Worm (Caenorhabditis elegans): Measurements from ENCODE around the gene clc-5.

Gene clc-5

DNA sequence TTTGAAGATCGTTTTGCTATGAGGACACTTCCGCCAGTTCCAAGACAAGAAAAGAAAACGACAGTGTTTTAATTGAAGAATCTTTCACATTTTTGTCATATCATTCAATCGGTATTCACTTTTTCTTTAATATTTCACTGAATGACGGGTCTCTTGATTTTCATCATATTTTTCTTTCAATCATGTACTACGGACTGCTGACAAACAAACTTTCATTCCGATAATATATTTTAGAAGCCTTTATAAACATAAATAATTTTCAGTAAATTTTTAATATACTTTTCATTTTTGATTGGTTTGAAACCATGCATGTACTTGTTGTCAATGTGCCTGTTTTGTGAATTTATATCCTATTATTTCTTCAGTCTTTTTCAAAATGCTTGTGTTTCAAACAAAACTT lies at the start of gene clc-5:
TSS of gene clc-5 (plus strand) at position 301 of the 400 bp plus-strand sequence.
- TF ChIP-seq W03F9.2 (tag; optimal IDR thresholded peaks at IDR 0.05) (no peak), him-1 (tag; optimal IDR thresholded peaks at IDR 0.05) (no peak), dao-5 (tag; optimal IDR thresholded peaks at IDR 0.05) (no peak)

DNA sequence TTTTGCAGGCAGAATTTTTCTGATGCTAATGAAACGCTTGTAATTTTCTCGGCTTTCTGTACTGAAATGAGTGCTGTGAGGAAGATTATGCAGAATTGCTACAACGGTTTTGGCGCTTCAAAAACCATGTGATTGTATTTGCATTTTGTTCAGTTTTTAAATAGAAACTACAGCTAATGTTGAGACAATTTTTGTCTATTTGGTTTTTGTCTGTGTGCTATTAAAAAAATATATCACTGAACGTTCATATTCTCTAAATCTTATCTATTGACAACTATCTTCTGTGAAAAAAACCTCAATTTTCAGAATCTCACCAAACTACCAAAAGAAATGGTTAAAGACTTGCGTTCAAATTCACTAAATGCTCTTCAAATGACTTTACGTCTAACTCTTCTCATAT lies 43.1 kb upstream of the clc-5 start, which contains the start of gene C10A4.6:
TSS of gene C10A4.6 (plus strand) at position 301 of the 400 bp plus-strand sequence.
- TF ChIP-seq dao-5 (tag; optimal IDR thresholded peaks at IDR 0.05) (no peak), W03F9.2 (tag; optimal IDR thresholded peaks at IDR 0.05) (no peak), him-1 (tag; optimal IDR thresholded peaks at IDR 0.05) (no peak)

DNA sequence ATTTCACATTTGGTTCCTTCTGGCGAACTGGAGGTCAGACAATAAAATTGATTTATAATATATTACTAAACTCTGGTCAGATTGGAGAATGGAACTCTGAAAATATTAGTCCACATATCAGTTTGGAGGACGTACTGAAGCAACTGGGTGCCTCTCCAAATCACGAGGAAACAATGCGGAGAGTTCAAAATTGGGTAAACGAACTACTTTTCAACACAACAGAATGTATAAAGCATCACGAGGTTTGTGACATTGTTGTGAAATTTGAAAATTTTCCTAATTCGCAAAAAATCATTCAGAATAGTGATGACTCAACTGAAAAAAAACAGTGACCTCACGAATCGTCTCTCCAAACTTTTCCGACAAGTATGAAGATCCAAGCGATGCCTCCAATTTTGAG lies 40.2 kb upstream of the clc-5 start, which contains the start of gene gad-2:
TSS of gene gad-2 (plus strand) at position 301 of the 400 bp plus-strand sequence.
- TF ChIP-seq him-1 (tag; optimal IDR thresholded peaks at IDR 0.05) (no peak), dao-5 (tag; optimal IDR thresholded peaks at IDR 0.05) (no peak), W03F9.2 (tag; optimal IDR thresholded peaks at IDR 0.05) (no peak)

DNA sequence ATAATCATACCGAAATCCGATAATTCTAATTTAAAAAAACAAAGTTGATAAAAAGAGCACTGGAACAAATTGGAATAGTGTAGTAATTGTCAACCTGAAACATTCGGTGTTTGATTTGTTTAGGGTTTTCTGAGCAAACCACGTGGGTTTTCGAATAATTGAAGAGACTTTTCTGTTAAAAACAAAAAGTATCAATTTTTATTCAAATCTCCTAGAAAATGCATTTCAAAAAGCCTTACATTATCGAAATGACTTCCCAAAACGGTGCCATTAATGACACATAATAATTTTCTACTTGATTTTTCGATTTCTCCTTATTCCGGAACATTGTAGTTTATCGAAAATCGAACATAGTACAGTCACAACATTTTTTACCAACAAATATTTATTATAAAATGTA lies 35.4 kb upstream of the clc-5 start, which contains the start of gene C10A4.13:
TSS of gene C10A4.13 (minus strand) at position 101 of the 400 bp plus-strand sequence.
- no peak for TF ChIP-seq him-1 (tag; optimal IDR thresholded peaks at IDR 0.05)

DNA sequence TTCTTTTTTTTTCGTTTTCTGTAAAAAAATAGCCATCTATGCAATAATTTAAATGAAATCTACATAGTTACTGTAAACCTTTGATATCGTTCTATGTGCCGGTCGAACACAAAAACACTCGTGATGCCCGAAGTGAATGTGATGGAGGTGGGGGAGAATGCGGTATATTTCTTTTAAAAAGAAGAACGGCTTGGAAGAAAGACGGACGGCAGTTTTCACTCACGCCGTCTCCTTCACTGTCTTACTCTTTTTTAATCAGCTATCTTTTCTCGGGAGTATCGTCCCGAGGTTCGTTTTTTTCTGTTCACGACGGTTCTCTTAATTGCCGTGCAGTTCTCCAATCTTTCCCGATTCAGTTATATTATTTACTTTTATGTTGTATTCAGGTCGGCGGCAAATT lies 34.8 kb upstream of the clc-5 start, which contains the start of gene C10A4.10:
TSS of gene C10A4.10 (plus strand) at position 301 of the 400 bp plus-strand sequence.
- no peak for TF ChIP-seq W03F9.2 (tag; optimal IDR thresholded peaks at IDR 0.05)
- TF ChIP-seq him-1 (tag; optimal IDR thresholded peaks at IDR 0.05) = no peak
- TF ChIP-seq dao-5 (tag; optimal IDR thresholded peaks at IDR 0.05) = no peak

DNA sequence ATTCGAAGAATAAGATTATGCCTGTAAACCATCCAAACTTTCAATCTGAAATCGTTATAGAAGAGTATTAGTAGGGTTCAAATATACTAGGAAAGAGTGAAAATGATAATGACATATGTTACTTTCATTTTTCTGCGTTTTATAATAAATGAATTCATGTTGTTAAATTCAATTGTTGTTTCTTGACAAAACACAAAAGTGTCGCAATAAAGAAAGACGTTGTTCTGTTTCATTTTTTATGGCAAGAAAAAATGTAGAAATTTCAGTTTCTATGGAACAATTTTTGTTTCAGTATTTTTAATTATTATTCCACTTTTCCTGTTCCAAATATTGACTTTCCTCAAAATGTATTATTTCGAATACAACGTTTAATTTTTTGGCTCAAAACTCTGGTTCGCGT lies 32.6 kb upstream of the clc-5 start, which contains the start of gene C10A4.4:
TSS of gene C10A4.4 (plus strand) at position 301 of the 400 bp plus-strand sequence.
- no peak for TF ChIP-seq dao-5 (tag; optimal IDR thresholded peaks at IDR 0.05)
- no peak for TF ChIP-seq W03F9.2 (tag; optimal IDR thresholded peaks at IDR 0.05)
- TF ChIP-seq him-1 (tag; optimal IDR thresholded peaks at IDR 0.05) = no peak

DNA sequence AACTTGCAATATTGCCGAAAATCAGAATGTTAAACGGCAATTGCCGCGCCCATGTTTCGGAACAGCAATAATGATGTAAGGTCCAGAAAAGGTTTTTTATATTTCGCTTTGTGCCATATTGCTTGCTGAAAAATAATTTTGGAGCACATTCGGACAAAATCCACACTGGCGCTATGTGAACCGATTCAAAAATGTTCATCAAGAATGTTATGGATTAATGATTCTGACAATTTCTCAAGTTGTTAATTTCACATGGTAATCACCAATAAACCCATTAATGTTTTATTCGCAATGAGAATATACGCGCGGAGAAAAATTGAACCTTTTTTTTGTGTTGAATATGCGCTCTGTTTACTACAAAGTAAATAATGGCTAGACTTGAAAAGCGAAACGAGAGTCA lies 28.8 kb upstream of the clc-5 start:
- TF ChIP-seq dao-5 (tag; optimal IDR thresholded peaks at IDR 0.05) (no peak), W03F9.2 (tag; optimal IDR thresholded peaks at IDR 0.05) (no peak), him-1 (tag; optimal IDR thresholded peaks at IDR 0.05) (no peak)

DNA sequence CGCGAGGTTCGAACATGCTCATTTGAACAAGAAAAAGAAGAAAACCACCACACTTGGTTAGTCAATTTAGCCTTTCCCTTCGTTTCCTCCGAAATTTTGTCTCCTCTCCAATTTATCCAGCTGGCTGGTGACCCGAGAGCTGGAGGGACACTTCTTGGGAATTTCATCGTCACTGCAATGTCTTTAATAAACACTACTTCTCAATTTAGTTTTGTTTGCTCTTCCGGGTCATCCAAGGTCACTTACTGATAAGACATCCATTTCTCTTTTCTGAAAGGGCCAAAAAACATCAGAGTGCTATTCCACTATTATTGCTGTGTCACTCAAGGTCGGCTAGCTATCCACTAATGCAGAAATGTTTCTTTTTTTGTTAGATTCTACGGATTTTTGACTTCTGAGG lies 28.0 kb upstream of the clc-5 start, which contains the start of gene C10A4.3:
TSS of gene C10A4.3 (plus strand) at position 301 of the 400 bp plus-strand sequence.
- TF ChIP-seq dao-5 (tag; optimal IDR thresholded peaks at IDR 0.05) (no peak), him-1 (tag; optimal IDR thresholded peaks at IDR 0.05) (no peak), W03F9.2 (tag; optimal IDR thresholded peaks at IDR 0.05) (no peak)

DNA sequence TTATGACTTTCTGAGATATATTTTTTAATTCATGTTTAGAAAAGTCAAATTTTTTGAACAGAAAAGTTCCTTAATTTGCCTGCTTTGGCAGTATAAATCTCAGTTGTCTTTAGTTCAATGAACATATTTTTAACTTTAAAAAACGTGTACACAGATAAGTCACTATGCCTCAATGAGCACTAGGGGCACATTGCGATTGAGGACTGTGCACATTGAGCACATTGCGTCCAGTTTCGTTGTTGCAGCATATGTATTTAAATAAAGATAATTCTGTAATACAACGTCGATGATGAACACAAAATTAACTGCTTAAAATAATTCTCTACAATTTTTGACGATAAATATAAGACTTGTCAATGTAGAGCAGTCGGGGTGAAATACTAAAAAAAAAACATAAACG lies 25.6 kb upstream of the clc-5 start:
- no peak for TF ChIP-seq dao-5 (tag; optimal IDR thresholded peaks at IDR 0.05)
- TF ChIP-seq W03F9.2 (tag; optimal IDR thresholded peaks at IDR 0.05) = no peak
- TF ChIP-seq him-1 (tag; optimal IDR thresholded peaks at IDR 0.05) = no peak

DNA sequence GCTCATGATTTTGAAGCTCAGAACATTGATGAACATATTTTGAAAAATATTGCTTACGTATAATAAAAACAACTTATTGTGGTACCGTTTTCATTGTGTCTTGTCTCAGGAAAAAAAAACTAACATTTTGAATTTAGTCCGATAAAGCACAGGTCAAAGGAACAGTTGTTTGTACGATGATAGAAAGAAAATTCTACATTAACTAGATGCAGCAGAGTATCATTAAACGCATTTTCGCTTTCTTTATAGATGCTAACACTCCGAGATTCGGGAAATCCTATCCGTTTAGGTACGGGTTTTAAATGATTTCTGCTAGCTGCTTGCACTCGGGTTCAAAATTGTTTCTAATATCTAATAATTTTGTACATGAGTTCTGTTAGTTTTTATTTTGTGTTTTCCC lies 24.3 kb upstream of the clc-5 start:
- TF ChIP-seq dao-5 (tag; optimal IDR thresholded peaks at IDR 0.05) = no peak
- TF ChIP-seq him-1 (tag; optimal IDR thresholded peaks at IDR 0.05) = no peak
- TF ChIP-seq W03F9.2 (tag; optimal IDR thresholded peaks at IDR 0.05) = no peak

DNA sequence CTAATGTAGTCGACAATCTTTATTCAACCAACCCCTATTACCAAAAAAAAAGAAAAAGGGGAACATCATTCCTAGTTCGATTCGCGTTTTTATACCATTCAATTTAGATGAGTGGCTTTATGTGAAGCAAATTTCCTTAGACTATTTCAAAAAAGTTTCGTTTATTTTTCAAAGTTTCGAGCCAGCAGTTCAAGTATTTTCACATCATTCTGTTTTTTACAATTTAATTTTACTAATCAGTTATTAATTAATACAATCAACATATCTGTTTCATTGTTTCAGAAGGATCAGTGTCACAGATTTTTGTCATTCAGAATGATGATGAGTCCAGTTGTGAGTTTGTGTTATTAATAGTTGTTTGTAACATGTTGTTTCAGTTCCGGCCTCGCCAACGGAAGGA lies 23.4 kb upstream of the clc-5 start, which contains the start of gene C10A4.2:
TSS of gene C10A4.2 (plus strand) at position 301 of the 400 bp plus-strand sequence.
- no peak for TF ChIP-seq him-1 (tag; optimal IDR thresholded peaks at IDR 0.05)
- no peak for TF ChIP-seq W03F9.2 (tag; optimal IDR thresholded peaks at IDR 0.05)
- no peak for TF ChIP-seq dao-5 (tag; optimal IDR thresholded peaks at IDR 0.05)

DNA sequence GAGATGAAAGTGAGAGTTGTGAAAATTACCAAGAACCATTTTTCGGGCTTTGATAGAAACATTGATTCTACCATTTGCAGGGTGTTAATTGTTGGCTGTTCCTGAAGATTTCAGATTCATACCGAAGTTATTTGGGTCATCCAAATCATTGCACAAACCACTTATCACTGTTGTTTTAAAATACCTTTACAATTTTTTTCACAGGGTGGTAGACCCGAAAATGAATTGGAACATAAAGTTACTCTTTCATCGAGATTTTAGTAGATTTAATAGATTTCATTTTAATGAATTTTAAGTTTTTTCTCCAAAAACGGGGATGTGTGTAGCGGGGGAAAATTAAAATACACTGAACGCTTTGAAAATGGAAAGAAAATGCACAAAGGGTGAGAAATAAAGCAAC lies 17.9 kb upstream of the clc-5 start, which contains the start of gene C10A4.7:
TSS of gene C10A4.7 (minus strand) at position 101 of the 400 bp plus-strand sequence.
- TF ChIP-seq dao-5 (tag; optimal IDR thresholded peaks at IDR 0.05) = no peak
- no peak for TF ChIP-seq W03F9.2 (tag; optimal IDR thresholded peaks at IDR 0.05)
- TF ChIP-seq him-1 (tag; optimal IDR thresholded peaks at IDR 0.05) = no peak

DNA sequence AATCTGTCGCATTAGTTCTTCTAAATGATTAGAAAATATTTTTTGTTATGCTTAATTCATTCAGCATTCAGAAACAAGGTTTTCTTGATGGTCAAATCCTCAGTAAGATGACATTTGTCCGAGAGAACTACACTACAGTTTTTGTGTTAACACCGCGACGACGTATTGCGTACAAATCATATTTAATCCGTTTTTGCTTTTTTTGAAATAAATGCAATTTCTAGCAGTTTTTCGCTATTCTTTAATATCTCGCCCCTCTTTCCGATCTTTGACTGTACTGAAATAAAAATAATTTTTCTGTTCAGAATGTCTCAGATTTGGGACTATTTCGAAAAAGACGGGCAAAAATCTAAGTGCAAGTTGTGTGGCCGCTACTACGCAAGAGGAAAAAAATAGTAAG lies 17.3 kb upstream of the clc-5 start, which contains the start of gene C10A4.1:
TSS of gene C10A4.1 (plus strand) at position 301 of the 400 bp plus-strand sequence.
- TF ChIP-seq him-1 (tag; optimal IDR thresholded peaks at IDR 0.05) (no peak), W03F9.2 (tag; optimal IDR thresholded peaks at IDR 0.05) (no peak), dao-5 (tag; optimal IDR thresholded peaks at IDR 0.05) (no peak)

DNA sequence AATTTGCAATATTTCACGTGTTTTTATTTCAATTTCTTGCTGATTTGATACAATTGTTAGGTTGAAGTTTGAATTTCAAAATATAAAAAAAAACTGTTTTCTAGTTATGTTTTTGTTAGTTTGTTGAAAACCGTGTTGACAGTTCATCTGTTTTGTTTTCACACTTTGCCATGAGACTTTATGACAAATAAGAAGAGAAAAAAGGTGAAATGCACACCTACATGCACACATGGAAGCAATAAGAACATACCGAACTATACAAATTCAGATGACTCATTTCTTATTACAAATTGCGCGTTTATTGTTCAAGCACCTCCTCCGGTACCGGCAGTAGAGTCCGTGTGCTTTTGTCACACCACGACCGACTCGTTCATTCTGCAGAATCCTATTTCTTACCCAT lies 12.8 kb upstream of the clc-5 start, which contains the start of gene C10A4.9:
TSS of gene C10A4.9 (plus strand) at position 301 of the 400 bp plus-strand sequence.
- TF ChIP-seq dao-5 (tag; optimal IDR thresholded peaks at IDR 0.05) = no peak

DNA sequence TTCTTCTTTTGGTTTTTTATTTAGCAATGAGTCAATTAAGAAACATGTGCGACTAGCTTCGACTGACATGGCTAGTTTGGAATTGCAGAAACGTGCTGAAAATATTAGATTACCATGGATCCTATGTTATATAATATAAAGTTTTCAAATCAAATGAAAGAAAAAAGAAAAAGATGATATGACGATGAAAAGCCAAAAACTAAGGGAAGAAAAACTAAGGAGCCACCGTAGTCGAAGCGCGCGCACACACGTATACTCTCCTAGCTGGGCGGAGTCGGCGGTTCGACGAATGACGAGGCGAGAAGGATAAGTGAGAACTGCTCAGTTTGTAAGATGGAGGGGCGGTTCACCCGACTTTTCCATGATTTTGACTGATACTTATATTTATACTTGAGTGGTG lies 8.6 kb upstream of the clc-5 start, which contains the start of gene mnm-2:
TSS of gene mnm-2 (minus strand) at position 101 of the 400 bp plus-strand sequence.
- TF ChIP-seq dao-5 (tag; optimal IDR thresholded peaks at IDR 0.05) (no peak), him-1 (tag; optimal IDR thresholded peaks at IDR 0.05) (no peak), W03F9.2 (tag; optimal IDR thresholded peaks at IDR 0.05) (no peak)
